Worm (Caenorhabditis elegans) whole organism, mixed stage, embryonic: ENCODE results near the gene cutl-19.
A peak's percentile ranks its signal among the peaks of the same experiment; 100 is the strongest.

Experiments
- M03D4.4 ChIP-seq: sonication (generic microtip); optimal IDR thresholded peaks from 2 replicates; lab custom pipeline; 2017; ENCODE audit warnings: mild to moderate bottlenecking, missing genetic modification characterization, missing compliant biosample characterization
- bed-3 ChIP-seq: fragments of 200-800 bp; sonication (Bioruptor generic); optimal IDR thresholded peaks from 3 replicates; lab custom pipeline; 2018; ENCODE audit warnings: mild to moderate bottlenecking, missing genetic modification characterization, moderate library complexity, missing compliant biosample characterization
- blmp-1 ChIP-seq: fragments of 150-350 bp; optimal IDR thresholded peaks from 2 replicates; lab custom pipeline; 2014; ENCODE audit warnings: missing biosample characterization, missing genetic modification characterization
- ceh-43 ChIP-seq: fragments of 200-800 bp; sonication (Bioruptor generic); optimal IDR thresholded peaks from 2 replicates; lab custom pipeline; 2018; ENCODE audit warnings: mild to moderate bottlenecking, missing genetic modification characterization, moderate library complexity, missing compliant biosample characterization
- ceh-83 ChIP-seq: fragments of 200-800 bp; sonication (Bioruptor generic); optimal IDR thresholded peaks from 2 replicates; lab custom pipeline; 2018; ENCODE audit warnings: mild to moderate bottlenecking, missing genetic modification characterization, missing compliant biosample characterization
- cnd-1 ChIP-seq: fragments of 200-800 bp; sonication (Bioruptor generic); optimal IDR thresholded peaks from 2 replicates; lab custom pipeline; 2018; ENCODE audit warnings: mild to moderate bottlenecking, missing genetic modification characterization, missing compliant biosample characterization
- elt-3 ChIP-seq: fragments of 150-350 bp; optimal IDR thresholded peaks from 2 replicates; lab custom pipeline; 2014; ENCODE audit warnings: missing biosample characterization, missing genetic modification characterization
- flh-1 ChIP-seq: fragments of 200-800 bp; sonication (Bioruptor generic); optimal IDR thresholded peaks from 2 replicates; lab custom pipeline; 2018; ENCODE audit warnings: mild to moderate bottlenecking, missing genetic modification characterization, moderate library complexity, missing compliant biosample characterization
- ham-2 ChIP-seq: fragments of 200-800 bp; sonication (Bioruptor generic); optimal IDR thresholded peaks from 2 replicates; lab custom pipeline; 2018; ENCODE audit warnings: mild to moderate bottlenecking, missing genetic modification characterization, missing compliant biosample characterization
- lin-13 ChIP-seq: fragments of 150-350 bp; optimal IDR thresholded peaks from 2 replicates; lab custom pipeline; 2014; ENCODE audit warnings: missing biosample characterization, missing genetic modification characterization
- lin-32 ChIP-seq: fragments of 200-800 bp; sonication (Bioruptor generic); optimal IDR thresholded peaks from 2 replicates; lab custom pipeline; 2018; ENCODE audit warnings: mild to moderate bottlenecking, missing genetic modification characterization, missing compliant biosample characterization
- lsy-2 ChIP-seq: fragments of 150-350 bp; optimal IDR thresholded peaks from 2 replicates; lab custom pipeline; 2014; ENCODE audit warnings: missing biosample characterization, missing genetic modification characterization
- mab-5 ChIP-seq: fragments of 150-350 bp; optimal IDR thresholded peaks from 2 replicates; lab custom pipeline; 2014; ENCODE audit warnings: missing biosample characterization, missing genetic modification characterization
- mep-1 ChIP-seq: fragments of 150-350 bp; optimal IDR thresholded peaks from 2 replicates; lab custom pipeline; 2017; ENCODE audit warnings: missing biosample characterization, missing genetic modification reagents, missing genetic modification characterization, inconsistent platforms
- mls-2 ChIP-seq: sonication (generic microtip); optimal IDR thresholded peaks from 2 replicates; lab custom pipeline; 2016; ENCODE audit warnings: mild to moderate bottlenecking, missing genetic modification characterization, moderate library complexity, missing compliant biosample characterization
- nhr-12 ChIP-seq: fragments of 150-350 bp; optimal IDR thresholded peaks from 2 replicates; lab custom pipeline; 2014; ENCODE audit warnings: missing biosample characterization, missing genetic modification characterization
- nhr-2 ChIP-seq: fragments of 150-350 bp; optimal IDR thresholded peaks from 2 replicates; lab custom pipeline; 2014; ENCODE audit warnings: missing biosample characterization, missing genetic modification characterization
- nhr-237 ChIP-seq: fragments of 150-350 bp; optimal IDR thresholded peaks from 2 replicates; lab custom pipeline; 2014; ENCODE audit warnings: missing biosample characterization, missing genetic modification characterization
- nhr-28 ChIP-seq: fragments of 150-350 bp; optimal IDR thresholded peaks from 2 replicates; lab custom pipeline; 2014; ENCODE audit warnings: missing biosample characterization, missing genetic modification characterization
- nhr-76 ChIP-seq: sonication (generic microtip); optimal IDR thresholded peaks from 2 replicates; lab custom pipeline; 2017; ENCODE audit warnings: missing biosample characterization, missing genetic modification characterization
- sptf-1 ChIP-seq: sonication (generic microtip); optimal IDR thresholded peaks from 2 replicates; lab custom pipeline; 2017; ENCODE audit warnings: mild to moderate bottlenecking, missing genetic modification characterization, moderate library complexity, missing compliant biosample characterization
- tbx-8 ChIP-seq: fragments of 200-800 bp; sonication (Bioruptor generic); optimal IDR thresholded peaks from 2 replicates; lab custom pipeline; 2018; ENCODE audit warnings: mild to moderate bottlenecking, missing genetic modification characterization, moderate library complexity, missing compliant biosample characterization
- unc-120 ChIP-seq: sonication (generic microtip); optimal IDR thresholded peaks from 2 replicates; lab custom pipeline; 2017; ENCODE audit warnings: missing genetic modification characterization, missing compliant biosample characterization; ENCODE audit not compliant: poor library complexity, severe bottlenecking
- unc-62 ChIP-seq: fragments of 150-350 bp; optimal IDR thresholded peaks from 2 replicates; lab custom pipeline; 2014; ENCODE audit warnings: missing biosample characterization, missing genetic modification reagents, missing genetic modification characterization
- zip-8 ChIP-seq: fragments of 150-350 bp; optimal IDR thresholded peaks from 2 replicates; lab custom pipeline; 2014; ENCODE audit warnings: missing biosample characterization, missing genetic modification characterization
- ztf-11 ChIP-seq: fragments of 150-350 bp; optimal IDR thresholded peaks from 2 replicates; lab custom pipeline; 2014; ENCODE audit warnings: missing biosample characterization, missing genetic modification characterization

cutl-19 gene

DNA sequence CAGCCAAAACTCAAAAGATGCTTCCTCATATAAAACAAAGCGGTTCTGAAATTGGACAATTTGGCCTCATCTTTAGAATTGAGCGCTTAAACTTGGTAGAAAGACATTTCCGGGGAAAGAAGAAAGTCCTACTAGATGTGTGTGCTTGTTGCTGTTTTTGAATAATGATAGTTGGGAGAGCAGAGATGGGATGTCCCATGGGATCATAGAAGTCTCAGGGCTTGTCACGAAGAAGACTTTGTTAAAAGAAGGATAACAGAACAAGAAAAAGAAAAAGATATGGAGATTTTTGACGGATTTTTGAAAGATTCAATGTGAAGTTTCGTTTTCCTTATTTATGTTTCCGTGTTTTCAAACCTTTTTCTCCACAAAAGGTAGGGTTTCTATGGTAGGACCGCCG is 1.3 kb upstream of the cutl-19 start, which contains the start of gene ZC155.2:
Gene ZC155.2 (plus strand): TSS at position 301 of the 400 bp plus-strand sequence.
- TF ChIP-seq nhr-12 (tag; lab: Kevin White, UChicago) (no peak), bed-3 (no peak), nhr-237 (tag; lab: Kevin White, UChicago) (no peak), mep-1 (tag; lab: Kevin White, UChicago) (no peak), unc-62 (GFP tag; lab: Kevin White, UChicago) (no peak), lsy-2 (tag; lab: Kevin White, UChicago) (no peak), blmp-1 (tag; lab: Kevin White, UChicago) (no peak), tbx-8 (GFP tag; lab: Kevin White, UChicago) (no peak), unc-120 (tag; lab: Kevin White, UChicago) (no peak)

- TF ChIP-seq nhr-2 (no peak), cnd-1 (tag; lab: Kevin White, UChicago) (no peak), ceh-43 (GFP tag; lab: Kevin White, UChicago) (no peak), mab-5 (tag; lab: Kevin White, UChicago) (no peak), M03D4.4 (tag; lab: Kevin White, UChicago) (no peak), lin-13 (tag; lab: Kevin White, UChicago) (no peak), unc-62 (GFP tag; lab: Kevin White, UChicago) (no peak), mls-2 (tag; lab: Kevin White, UChicago) (no peak), elt-3 (no peak), sptf-1 (tag; lab: Kevin White, UChicago) (no peak), lin-32 (no peak), nhr-76 (no peak)
- TF ChIP-seq, all 35 proteins: peak for 0
These were observed 2.0 kb downstream of the cutl-19 start, which contains the start of gene ZC155.4 for ce11 chrIII:5215375-5215774. ZC155.4 (minus strand) TSS chrIII:5215475.

DNA sequence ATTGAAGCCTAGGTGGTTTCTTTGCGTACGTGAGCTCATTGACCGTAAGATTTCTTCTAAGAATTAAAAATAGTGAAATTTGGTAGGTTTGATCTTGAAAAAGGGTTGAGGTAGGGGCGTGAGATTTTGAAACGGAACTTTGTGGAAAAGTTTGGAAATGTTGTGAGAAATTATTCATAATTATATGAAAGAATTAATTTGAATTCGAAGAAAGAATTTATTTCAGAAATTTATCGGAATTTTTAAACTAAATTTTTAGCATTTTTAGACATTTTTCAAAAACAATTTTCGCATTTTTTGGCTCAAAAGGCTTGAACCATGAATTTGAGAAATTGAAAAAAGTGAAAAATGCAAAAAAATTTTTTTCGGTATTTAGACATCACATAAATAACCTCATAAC is 3.2 kb downstream of the cutl-19 start:
- no peak for TF ChIP-seq ceh-43 (GFP tag; lab: Kevin White, UChicago)
- TF ChIP-seq nhr-237 (tag; lab: Kevin White, UChicago), result no peak
- TF ChIP-seq bed-3, result no peak
- TF ChIP-seq sptf-1 (tag; lab: Kevin White, UChicago), result no peak
- TF ChIP-seq ham-2, result no peak
- no peak for TF ChIP-seq nhr-12 (tag; lab: Kevin White, UChicago)
- no peak for TF ChIP-seq ztf-11 (tag; lab: Kevin White, UChicago)
- TF ChIP-seq tbx-8 (GFP tag; lab: Kevin White, UChicago), result no peak
- TF ChIP-seq nhr-76, result no peak

DNA sequence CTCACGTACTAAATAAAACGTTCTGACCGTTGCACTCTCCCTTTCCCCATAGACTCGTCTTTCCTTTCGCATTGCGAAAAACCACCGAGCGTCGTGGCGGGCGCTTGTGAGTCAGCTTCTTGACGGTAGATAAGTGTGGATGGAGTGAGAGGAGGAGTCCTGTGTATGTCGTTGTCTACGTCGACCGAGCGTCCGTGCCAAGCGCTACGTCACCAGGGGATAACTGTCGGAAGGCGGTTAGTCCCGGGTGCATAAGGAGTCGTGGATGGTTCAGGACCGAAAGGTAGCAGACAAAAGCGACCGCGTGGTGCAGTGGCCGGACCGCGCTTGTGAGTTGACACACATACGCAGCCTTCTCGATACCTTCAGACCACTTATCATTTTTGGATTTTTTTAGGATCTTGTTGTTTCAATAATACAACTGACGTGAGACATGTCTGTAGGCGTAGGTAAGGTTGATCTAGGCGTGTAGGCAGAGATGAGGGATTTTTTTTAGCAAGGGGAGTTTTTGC is 6.2 kb downstream of the cutl-19 start:
- TF ChIP-seq tbx-8 (GFP tag; lab: Kevin White, UChicago) (peak; percentile 7), sptf-1 (tag; lab: Kevin White, UChicago) (peak; percentile 85), bed-3 (peak; percentile 58), ham-2 (peak; percentile 75), flh-1 (GFP tag; lab: Kevin White, UChicago) (peak; percentile 45), ceh-43 (GFP tag; lab: Kevin White, UChicago) (peak; percentile 60), nhr-2 (peak; percentile 46), unc-120 (tag; lab: Kevin White, UChicago) (peak; percentile 46), mep-1 (tag; lab: Kevin White, UChicago) (peak; percentile 0), nhr-12 (tag; lab: Kevin White, UChicago) (peak; percentile 15), cnd-1 (tag; lab: Kevin White, UChicago) (peak; percentile 85), ceh-83 (peak; percentile 88)

DNA sequence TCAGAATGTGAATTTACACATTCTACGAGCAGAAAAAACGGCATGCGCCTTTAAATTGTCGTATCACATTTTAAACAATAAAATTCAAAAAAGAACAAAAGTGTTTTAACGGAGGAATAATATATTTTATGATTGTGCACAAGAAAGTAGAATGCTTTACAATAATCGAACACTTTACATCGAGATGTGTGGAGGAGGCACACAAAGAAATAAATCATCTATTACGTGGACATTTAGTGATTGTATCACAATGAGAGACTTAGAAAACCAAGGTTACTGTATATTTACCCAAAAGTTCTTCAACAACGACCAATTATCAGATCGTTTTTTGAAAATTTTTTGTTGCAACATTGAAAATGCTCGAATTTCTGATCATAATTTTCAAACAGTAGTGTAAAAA is 7.1 kb downstream of the cutl-19 start:
- no peak for TF ChIP-seq zip-8 (tag; lab: Kevin White, UChicago)
- TF ChIP-seq unc-62 (GFP tag; lab: Kevin White, UChicago), result peak; percentile 25
- peak; percentile 53 for TF ChIP-seq mab-5 (tag; lab: Kevin White, UChicago)
- TF ChIP-seq ceh-83, result no peak
- TF ChIP-seq nhr-28 (tag; lab: Kevin White, UChicago), result no peak

DNA sequence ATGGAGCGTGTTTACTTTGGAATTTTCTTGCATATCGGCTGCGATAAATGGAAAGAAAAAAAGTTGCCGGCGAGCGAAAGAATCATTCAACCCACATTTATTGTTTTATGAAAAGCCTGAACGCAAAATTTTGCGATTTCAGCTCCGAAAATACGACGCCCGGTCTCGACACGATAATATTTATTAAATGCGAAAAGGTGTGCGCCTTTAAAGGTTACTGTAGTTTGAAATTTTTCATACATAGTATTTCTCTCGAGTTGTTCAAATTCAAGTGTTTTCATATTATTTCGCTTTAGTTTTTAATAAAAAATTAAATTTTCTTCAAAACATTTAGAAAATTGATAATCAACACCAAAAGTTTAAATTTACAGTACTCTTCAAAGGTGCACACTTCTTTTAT is 8.4 kb downstream of the cutl-19 start, which contains the start of gene syx-16:
Gene syx-16 (minus strand): TSS at position 118 of the 400 bp plus-strand sequence.
- TF ChIP-seq lin-32 (no peak), zip-8 (tag; lab: Kevin White, UChicago) (no peak), unc-62 (GFP tag; lab: Kevin White, UChicago) (no peak), nhr-76 (no peak)
